Worm (Caenorhabditis elegans) whole organism, L3 larva: Measurements from ENCODE around the gene Y75B8A.10.

Source experiments
- nhr-23 ChIP-seq: fragments of 150-350 bp; optimal IDR thresholded peaks from 2 replicates; lab custom pipeline; 2014; ENCODE audit warnings: missing biosample characterization, missing genetic modification reagents, missing genetic modification characterization
- sea-2 ChIP-seq: fragments of 150-350 bp; sonication (generic microtip); optimal IDR thresholded peaks from 4 replicates; lab custom pipeline; 2014; ENCODE audit warnings: missing biosample characterization, missing genetic modification reagents, missing genetic modification characterization
- ztf-11 ChIP-seq: fragments of 150-350 bp; optimal IDR thresholded peaks from 2 replicates; lab custom pipeline; 2014; ENCODE audit warnings: missing biosample characterization, missing genetic modification characterization
- ztf-4 ChIP-seq: fragments of 150-350 bp; optimal IDR thresholded peaks from 2 replicates; lab custom pipeline; 2014; ENCODE audit warnings: missing biosample characterization, missing genetic modification characterization

ce11 chrIII:12143792-12144191, 39.0 kb downstream of the Y75B8A.10 start:
- TF ChIP-seq ztf-11 (no peak), nhr-23 (tag; lab: Kevin White, UChicago) (no peak), sea-2 (no peak), ztf-4 (tag; lab: Kevin White, UChicago) (no peak)
